Fruit fly (Drosophila melanogaster): ENCODE data around the gene CG5800.

The CG5800 gene

DNA sequence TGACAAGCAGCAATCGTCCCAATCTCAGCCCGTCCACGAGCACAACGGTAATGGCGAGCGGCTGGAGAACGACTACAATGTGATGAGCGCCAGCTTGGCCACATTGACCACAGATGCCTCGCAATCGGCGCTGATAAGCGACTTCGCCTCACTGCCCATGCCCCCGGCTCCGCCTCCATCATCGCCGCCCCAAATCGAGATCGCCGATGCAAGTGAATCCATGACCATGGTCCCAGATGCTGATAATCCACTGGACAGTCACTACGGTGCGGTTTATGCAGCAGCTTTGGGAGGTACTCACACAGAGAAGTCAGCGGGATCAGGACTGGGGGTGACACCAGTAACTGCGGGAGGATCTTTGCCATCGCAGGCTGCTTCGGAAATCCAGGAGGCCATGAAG lies 33.6 kb upstream of the CG5800 start:
- TF ChIP-seq psq (GFP tag; optimal IDR thresholded peaks at IDR 0.05) (no peak), Hr83 (GFP tag; optimal IDR thresholded peaks at IDR 0.05; ENCODE audit: poor library complexity, severe bottlenecking) (no peak), Hr78 (GFP tag; optimal IDR thresholded peaks at IDR 0.05) (no peak), HLH106 (tag; optimal IDR thresholded peaks at IDR 0.05) (no peak), Myc (optimal IDR thresholded peaks at IDR 0.05) (no peak), jim (GFP tag; optimal IDR thresholded peaks at IDR 0.05) (no peak), woc (GFP tag; optimal IDR thresholded peaks at IDR 0.05) (no peak), Mio (GFP tag; optimal IDR thresholded peaks at IDR 0.05) (no peak), Hnf4 (GFP tag; optimal IDR thresholded peaks at IDR 0.05) (no peak), CG32264 (GFP tag; optimal IDR thresholded peaks at IDR 0.05) (no peak), pan (optimal IDR thresholded peaks at IDR 0.05) (no peak), CG9705 (GFP tag; optimal IDR thresholded peaks at IDR 0.05) (no peak), Rel (GFP tag; optimal IDR thresholded peaks at IDR 0.05) (no peak), Rel (tag; optimal IDR thresholded peaks at IDR 0.05) (no peak), GATAd (GFP tag; optimal IDR thresholded peaks at IDR 0.05) (no peak), dmrt93B (GFP tag; optimal IDR thresholded peaks at IDR 0.05) (no peak), Vsx2 (GFP tag; optimal IDR thresholded peaks at IDR 0.05; ENCODE audit: partially characterized antibody) (no peak)

DNA sequence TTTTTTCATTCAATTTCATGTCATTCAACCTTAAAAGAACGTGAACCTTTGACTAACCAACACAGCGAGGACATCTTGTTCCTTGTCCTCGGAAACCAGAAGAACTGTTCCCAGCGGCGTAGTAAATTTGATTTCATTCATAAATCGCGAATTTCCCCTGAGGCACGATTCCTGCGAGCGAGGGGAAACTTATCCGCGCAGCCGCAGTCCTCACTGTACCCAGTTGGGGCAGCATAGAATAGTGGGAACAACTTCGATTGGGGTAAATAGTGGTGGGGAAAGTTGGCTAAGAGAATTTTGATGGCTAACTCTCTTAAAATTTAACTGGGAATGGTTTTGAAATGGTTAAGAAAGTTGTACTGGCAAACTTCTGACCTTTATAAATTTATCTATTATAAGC lies 24.6 kb upstream of the CG5800 start:
- no peak for TF ChIP-seq ey (GFP tag; optimal IDR thresholded peaks at IDR 0.05)
- TF ChIP-seq Sp1 (GFP tag; optimal IDR thresholded peaks at IDR 0.05) = no peak
- no peak for TF ChIP-seq sage (GFP tag; optimal IDR thresholded peaks at IDR 0.05)
- no peak for TF ChIP-seq jim (GFP tag; optimal IDR thresholded peaks at IDR 0.05)
- no peak for TF ChIP-seq Hr83 (GFP tag; optimal IDR thresholded peaks at IDR 0.05; ENCODE audit: poor library complexity, severe bottlenecking)
- TF ChIP-seq dmrt93B (GFP tag; optimal IDR thresholded peaks at IDR 0.05) = no peak
- TF ChIP-seq Rel (GFP tag; optimal IDR thresholded peaks at IDR 0.05) = no peak
- no peak for TF ChIP-seq Rel (tag; optimal IDR thresholded peaks at IDR 0.05)
- TF ChIP-seq psq (GFP tag; optimal IDR thresholded peaks at IDR 0.05) = no peak
- no peak for TF ChIP-seq dsf (GFP tag; optimal IDR thresholded peaks at IDR 0.05; ENCODE audit: borderline replicate concordance)
- TF ChIP-seq tai (GFP tag; optimal IDR thresholded peaks at IDR 0.05) = no peak
- no peak for TF ChIP-seq Hnf4 (GFP tag; optimal IDR thresholded peaks at IDR 0.05)
- TF ChIP-seq Mio (GFP tag; optimal IDR thresholded peaks at IDR 0.05) = no peak

DNA sequence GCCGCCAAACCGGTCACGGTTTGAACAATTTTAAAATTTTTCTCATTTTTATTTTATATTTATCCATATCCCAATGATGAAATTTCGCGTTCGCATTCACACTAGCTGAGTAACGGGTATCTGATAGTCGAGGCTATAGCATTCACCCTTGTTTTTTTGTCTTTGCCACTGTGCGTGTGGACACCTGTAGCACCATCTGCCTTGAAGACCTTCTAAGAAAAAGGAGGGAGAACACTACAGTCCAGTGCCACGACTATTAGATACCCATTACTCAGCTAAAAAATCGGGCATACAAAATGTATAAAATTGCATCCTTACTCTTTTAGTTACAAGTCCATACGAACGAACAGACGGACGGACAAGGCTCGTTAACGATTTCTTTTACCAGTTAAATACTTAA lies 13.9 kb upstream of the CG5800 start:
- TF ChIP-seq psq (GFP tag; optimal IDR thresholded peaks at IDR 0.05) = no peak
- TF ChIP-seq Dfd (GFP tag; optimal IDR thresholded peaks at IDR 0.05) = peak; percentile 41

DNA sequence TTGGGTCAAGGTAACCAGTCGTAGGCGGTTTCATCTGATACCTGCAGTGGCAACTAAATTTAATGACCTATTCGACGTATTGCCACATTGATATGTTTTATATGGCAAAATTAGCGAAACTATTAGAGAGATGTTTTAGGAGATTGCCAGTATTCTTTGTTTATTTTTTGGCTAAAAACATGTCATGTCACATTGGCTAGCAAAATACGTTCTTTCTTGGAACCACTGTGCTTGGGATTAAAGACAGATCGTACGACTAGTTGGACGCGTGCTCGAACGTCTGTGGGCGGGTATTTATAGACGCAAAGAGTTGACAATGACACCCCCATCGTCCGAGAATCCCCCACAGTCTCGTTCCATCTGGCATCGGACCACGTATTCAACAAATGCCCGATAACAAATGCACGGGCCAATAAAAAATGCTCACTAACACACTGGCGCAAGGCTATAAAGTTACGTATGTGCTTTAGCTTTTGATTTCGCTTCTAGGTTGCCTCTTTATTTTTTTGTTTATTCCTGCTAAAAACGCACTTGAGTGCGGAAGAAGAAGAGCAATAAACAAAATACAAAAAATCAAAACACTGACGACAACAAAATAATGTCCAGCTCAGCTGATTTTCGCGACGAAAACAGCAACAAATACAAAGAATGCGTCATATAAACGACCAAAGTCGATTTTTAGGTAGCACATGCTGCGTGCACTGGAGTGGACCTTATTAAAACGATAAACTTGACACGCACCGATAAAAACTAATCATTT lies 11.7 kb upstream of the CG5800 start:
- TF ChIP-seq Rel (GFP tag; optimal IDR thresholded peaks at IDR 0.05) = peak; percentile 68
- TF ChIP-seq Rel (tag; optimal IDR thresholded peaks at IDR 0.05) = peak; percentile 76
- no peak for TF ChIP-seq jim (GFP tag; optimal IDR thresholded peaks at IDR 0.05)
- no peak for TF ChIP-seq lola (GFP tag; optimal IDR thresholded peaks at IDR 0.05)
- no peak for TF ChIP-seq dl (GFP tag; optimal IDR thresholded peaks at IDR 0.05; ENCODE audit: insufficient read depth in 1 of 2, partially characterized antibody in 2 of 2)
- no peak for TF ChIP-seq dmrt93B (GFP tag; optimal IDR thresholded peaks at IDR 0.05)
- peak; percentile 77 for TF ChIP-seq tai (GFP tag; optimal IDR thresholded peaks at IDR 0.05)
- peak; percentile 56 for TF ChIP-seq brk (GFP tag; optimal IDR thresholded peaks at IDR 0.05)

DNA sequence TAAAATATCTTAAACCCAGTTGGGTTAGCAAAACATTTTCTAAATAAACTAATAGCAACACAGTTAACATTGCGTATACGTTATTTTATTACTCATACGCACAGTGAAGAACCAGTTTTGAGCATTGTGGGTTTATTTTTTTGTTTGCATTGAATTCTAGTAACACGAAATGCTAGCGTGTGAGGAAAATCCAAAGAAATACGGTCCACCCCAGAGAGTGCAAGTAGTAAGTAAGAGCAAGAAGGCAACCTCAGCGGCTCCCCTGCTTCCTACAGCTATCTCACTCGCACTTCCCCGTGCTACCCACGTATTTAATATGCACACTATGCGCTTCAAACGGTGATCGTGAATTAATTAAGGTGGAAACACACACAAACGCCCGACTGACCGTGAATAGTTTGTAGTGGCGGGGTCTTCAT lies 11.1 kb upstream of the CG5800 start:
- peak; percentile 59 for TF ChIP-seq woc (GFP tag; optimal IDR thresholded peaks at IDR 0.05)
- TF ChIP-seq rgr (GFP tag; optimal IDR thresholded peaks at IDR 0.05) = peak; percentile 92
- TF ChIP-seq jim (GFP tag; optimal IDR thresholded peaks at IDR 0.05) = no peak
- peak; percentile 89 for TF ChIP-seq OdsH (GFP tag; optimal IDR thresholded peaks at IDR 0.05)
- peak; percentile 66 for TF ChIP-seq CG9705 (GFP tag; optimal IDR thresholded peaks at IDR 0.05)
- TF ChIP-seq foxo (GFP tag; optimal IDR thresholded peaks at IDR 0.05) = peak; percentile 88 to 94
- TF ChIP-seq N (GFP tag; optimal IDR thresholded peaks at IDR 0.05) = no peak
- TF ChIP-seq brk (GFP tag; optimal IDR thresholded peaks at IDR 0.05) = no peak
- peak; percentile 85 for TF ChIP-seq psq (GFP tag; optimal IDR thresholded peaks at IDR 0.05)
- peak; percentile 84 for TF ChIP-seq Hnf4 (GFP tag; optimal IDR thresholded peaks at IDR 0.05)
- TF ChIP-seq Rel (GFP tag; optimal IDR thresholded peaks at IDR 0.05) = no peak
- no peak for TF ChIP-seq Rel (tag; optimal IDR thresholded peaks at IDR 0.05)
- TF ChIP-seq Dfd (GFP tag; optimal IDR thresholded peaks at IDR 0.05) = no peak
- no peak for TF ChIP-seq lola (GFP tag; optimal IDR thresholded peaks at IDR 0.05)
- no peak for TF ChIP-seq Abd-B (GFP tag; optimal IDR thresholded peaks at IDR 0.05)
- TF ChIP-seq dl (GFP tag; optimal IDR thresholded peaks at IDR 0.05; ENCODE audit: insufficient read depth in 1 of 2, partially characterized antibody in 2 of 2) = no peak
- peak; percentile 29 for TF ChIP-seq Hr83 (GFP tag; optimal IDR thresholded peaks at IDR 0.05; ENCODE audit: poor library complexity, severe bottlenecking)
- peak; percentile 39 for TF ChIP-seq Mio (GFP tag; optimal IDR thresholded peaks at IDR 0.05)
- peak; percentile 91 for TF ChIP-seq br (GFP tag; optimal IDR thresholded peaks at IDR 0.05)
- TF ChIP-seq Hr78 (GFP tag; optimal IDR thresholded peaks at IDR 0.05) = no peak
- peak; percentile 94 for TF ChIP-seq fru (GFP tag; optimal IDR thresholded peaks at IDR 0.05)
- no peak for TF ChIP-seq pan (optimal IDR thresholded peaks at IDR 0.05)
- peak; percentile 50 for TF ChIP-seq Jra (GFP tag; optimal IDR thresholded peaks at IDR 0.05)
- peak; percentile 33 for TF ChIP-seq tai (GFP tag; optimal IDR thresholded peaks at IDR 0.05)
- TF ChIP-seq CG32264 (GFP tag; optimal IDR thresholded peaks at IDR 0.05) = peak; percentile 89
- TF ChIP-seq GATAd (GFP tag; optimal IDR thresholded peaks at IDR 0.05) = no peak
- no peak for TF ChIP-seq Vsx2 (GFP tag; optimal IDR thresholded peaks at IDR 0.05; ENCODE audit: partially characterized antibody)
- no peak for TF ChIP-seq Myc (optimal IDR thresholded peaks at IDR 0.05)
- peak; percentile 91 for TF ChIP-seq HLH106 (tag; optimal IDR thresholded peaks at IDR 0.05)
- no peak for TF ChIP-seq CrebA (GFP tag; optimal IDR thresholded peaks at IDR 0.05; ENCODE audit: borderline replicate concordance)
- peak; percentile 91 for TF ChIP-seq ey (GFP tag; optimal IDR thresholded peaks at IDR 0.05)
- peak; percentile 91 for TF ChIP-seq Sp1 (GFP tag; optimal IDR thresholded peaks at IDR 0.05)
- TF ChIP-seq dmrt93B (GFP tag; optimal IDR thresholded peaks at IDR 0.05) = peak; percentile 81

All from whole organism, wandering third instar larva.